Fruit fly (Drosophila melanogaster): ENCODE data around the gene OXA1L.

The OXA1L gene

dm6 chr3L:10856534-10857030 lies 29.7 kb downstream of the OXA1L start:
- no peak for TF ChIP-seq CG14711 (tag; optimal IDR thresholded peaks at IDR 0.05)
- TF ChIP-seq CG5204 (GFP tag; optimal IDR thresholded peaks at IDR 0.05) = no peak
- TF ChIP-seq cic (GFP tag; optimal IDR thresholded peaks at IDR 0.05) = peak; percentile 57
- TF ChIP-seq Crg-1 (GFP tag; optimal IDR thresholded peaks at IDR 0.05) = no peak
- TF ChIP-seq bab1 (GFP tag; optimal IDR thresholded peaks at IDR 0.05) = no peak
- no peak for TF ChIP-seq kay (GFP tag; ENCODE audit: borderline replicate concordance)
- peak; percentile 61 for TF ChIP-seq CG12768 (GFP tag; optimal IDR thresholded peaks at IDR 0.05)
- no peak for TF ChIP-seq cnc (optimal IDR thresholded peaks at IDR 0.05)
- TF ChIP-seq pad (GFP tag; optimal IDR thresholded peaks at IDR 0.05) = peak; percentile 78
- peak; percentile 13 for TF ChIP-seq toe (GFP tag; optimal IDR thresholded peaks at IDR 0.05)
- no peak for TF ChIP-seq CG1620 (GFP tag; optimal IDR thresholded peaks at IDR 0.05)
- no peak for TF ChIP-seq ovo (GFP tag; optimal IDR thresholded peaks at IDR 0.05)
- no peak for TF ChIP-seq CG7101 (tag; optimal IDR thresholded peaks at IDR 0.05)
- TF ChIP-seq Hr96 (GFP tag; optimal IDR thresholded peaks at IDR 0.05) = peak; percentile 28
- no peak for TF ChIP-seq CG7045 (GFP tag; optimal IDR thresholded peaks at IDR 0.05)
- TF ChIP-seq CG33017 (tag; optimal IDR thresholded peaks at IDR 0.05) = peak; percentile 1
- TF ChIP-seq tj (GFP tag; optimal IDR thresholded peaks at IDR 0.05) = peak; percentile 37
- TF ChIP-seq Mnt (GFP tag; optimal IDR thresholded peaks at IDR 0.05) = peak; percentile 19
- no peak for TF ChIP-seq CG11617 (GFP tag; optimal IDR thresholded peaks at IDR 0.05)
- no peak for TF ChIP-seq Clk (GFP tag; optimal IDR thresholded peaks at IDR 0.05)

DNA sequence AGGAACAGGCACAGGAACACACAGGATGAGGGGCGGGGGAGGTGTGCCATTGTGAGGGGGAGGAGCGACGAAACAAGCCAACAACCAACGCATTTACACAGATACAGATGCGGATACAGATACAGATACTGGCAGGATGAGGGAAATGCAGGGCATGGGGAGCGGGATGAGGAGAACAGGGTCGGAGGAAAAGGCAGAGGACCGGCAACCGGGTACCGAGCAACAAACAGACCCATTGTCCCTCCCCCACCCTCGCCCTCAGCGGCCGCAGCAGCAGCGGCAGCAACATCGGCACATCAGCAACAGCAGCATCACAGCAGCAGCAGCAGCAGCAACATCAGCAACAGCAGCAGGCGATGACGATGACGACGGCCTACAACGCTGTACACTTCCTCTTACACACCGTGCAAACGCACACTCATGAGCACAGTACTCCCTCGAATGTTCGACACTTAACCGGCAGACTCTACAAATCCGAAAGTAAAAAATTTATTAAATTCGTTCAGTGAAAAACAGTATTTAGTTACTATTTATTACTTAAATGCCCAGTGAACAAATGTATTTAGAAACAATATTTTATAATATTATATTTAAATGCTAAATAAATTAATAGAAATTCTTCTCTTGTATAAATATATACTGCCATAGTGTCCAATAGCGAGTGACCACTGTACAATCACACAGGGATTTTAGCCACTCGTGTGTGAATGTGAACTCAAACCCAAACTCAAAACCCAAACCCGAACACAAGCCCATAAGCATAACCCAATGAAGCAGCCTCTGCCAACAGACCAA lies 30.7 kb downstream of the OXA1L start:
- no peak for TF ChIP-seq ovo (GFP tag; optimal IDR thresholded peaks at IDR 0.05)
- TF ChIP-seq CG1620 (GFP tag; optimal IDR thresholded peaks at IDR 0.05) = no peak
- no peak for TF ChIP-seq tj (GFP tag; optimal IDR thresholded peaks at IDR 0.05)
- no peak for TF ChIP-seq kay (GFP tag; ENCODE audit: borderline replicate concordance)
- TF ChIP-seq CG11617 (GFP tag; optimal IDR thresholded peaks at IDR 0.05) = peak; percentile 8
- no peak for TF ChIP-seq Hr96 (GFP tag; optimal IDR thresholded peaks at IDR 0.05)
- TF ChIP-seq CG12768 (GFP tag; optimal IDR thresholded peaks at IDR 0.05) = peak; percentile 54
- peak; percentile 52 for TF ChIP-seq CG33017 (tag; optimal IDR thresholded peaks at IDR 0.05)
- peak; percentile 19 for TF ChIP-seq pad (GFP tag; optimal IDR thresholded peaks at IDR 0.05)
- no peak for TF ChIP-seq bab1 (GFP tag; optimal IDR thresholded peaks at IDR 0.05)
- peak; percentile 35 for TF ChIP-seq Clk (GFP tag; optimal IDR thresholded peaks at IDR 0.05)
- no peak for TF ChIP-seq Mnt (GFP tag; optimal IDR thresholded peaks at IDR 0.05)
- no peak for TF ChIP-seq Crg-1 (GFP tag; optimal IDR thresholded peaks at IDR 0.05)
- peak; percentile 9 for TF ChIP-seq CG14711 (tag; optimal IDR thresholded peaks at IDR 0.05)
- TF ChIP-seq toe (GFP tag; optimal IDR thresholded peaks at IDR 0.05) = no peak
- peak; percentile 61 for TF ChIP-seq CG7101 (tag; optimal IDR thresholded peaks at IDR 0.05)
- TF ChIP-seq cnc (optimal IDR thresholded peaks at IDR 0.05) = no peak
- TF ChIP-seq cic (GFP tag; optimal IDR thresholded peaks at IDR 0.05) = no peak
- peak; percentile 60 for TF ChIP-seq CG7045 (GFP tag; optimal IDR thresholded peaks at IDR 0.05)
- TF ChIP-seq CG5204 (GFP tag; optimal IDR thresholded peaks at IDR 0.05) = no peak

DNA sequence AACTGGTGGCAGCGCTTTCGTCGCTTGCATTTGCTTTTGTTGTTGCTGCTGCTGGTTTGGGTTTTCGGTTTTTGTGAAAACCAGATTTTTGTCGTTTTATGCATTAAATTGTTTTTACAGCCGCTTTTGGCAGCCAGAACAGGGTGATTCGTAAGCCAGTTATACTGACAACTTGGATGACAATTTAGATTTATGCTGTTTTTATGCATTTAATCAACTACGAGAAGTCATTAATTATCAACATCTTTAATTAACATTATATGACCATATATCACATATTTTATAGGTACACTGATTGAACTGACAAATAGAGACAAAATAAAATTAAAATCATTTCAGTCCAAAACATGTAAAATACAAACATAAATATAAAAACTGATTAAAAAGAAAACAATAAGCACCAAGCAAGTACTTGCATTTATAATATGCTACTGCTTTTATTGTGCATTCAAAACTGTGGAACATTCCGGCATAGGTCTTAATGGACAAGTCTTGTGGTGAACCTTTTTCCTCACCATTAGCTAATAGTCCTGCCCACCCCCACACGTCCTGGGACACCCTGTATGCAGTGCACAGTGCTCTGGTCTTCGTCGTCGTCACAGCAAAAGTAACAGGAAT lies 31.4 kb downstream of the OXA1L start:
- TF ChIP-seq toe (GFP tag; optimal IDR thresholded peaks at IDR 0.05) (peak; percentile 15), CG5204 (GFP tag; optimal IDR thresholded peaks at IDR 0.05) (peak; percentile 22), CG33017 (tag; optimal IDR thresholded peaks at IDR 0.05) (peak; percentile 21), CG7045 (GFP tag; optimal IDR thresholded peaks at IDR 0.05) (peak; percentile 23), CG14711 (tag; optimal IDR thresholded peaks at IDR 0.05) (no peak), Crg-1 (GFP tag; optimal IDR thresholded peaks at IDR 0.05) (no peak), bab1 (GFP tag; optimal IDR thresholded peaks at IDR 0.05) (no peak), tj (GFP tag; optimal IDR thresholded peaks at IDR 0.05) (no peak), cic (GFP tag; optimal IDR thresholded peaks at IDR 0.05) (no peak), CG1620 (GFP tag; optimal IDR thresholded peaks at IDR 0.05) (no peak), kay (GFP tag; ENCODE audit: borderline replicate concordance) (peak; percentile 52), CG12768 (GFP tag; optimal IDR thresholded peaks at IDR 0.05) (peak; percentile 29), ovo (GFP tag; optimal IDR thresholded peaks at IDR 0.05) (no peak), Clk (GFP tag; optimal IDR thresholded peaks at IDR 0.05) (no peak), CG7101 (tag; optimal IDR thresholded peaks at IDR 0.05) (no peak), Hr96 (GFP tag; optimal IDR thresholded peaks at IDR 0.05) (no peak), cnc (optimal IDR thresholded peaks at IDR 0.05) (no peak), pad (GFP tag; optimal IDR thresholded peaks at IDR 0.05) (no peak), CG11617 (GFP tag; optimal IDR thresholded peaks at IDR 0.05) (peak; percentile 2), Mnt (GFP tag; optimal IDR thresholded peaks at IDR 0.05) (no peak)

DNA sequence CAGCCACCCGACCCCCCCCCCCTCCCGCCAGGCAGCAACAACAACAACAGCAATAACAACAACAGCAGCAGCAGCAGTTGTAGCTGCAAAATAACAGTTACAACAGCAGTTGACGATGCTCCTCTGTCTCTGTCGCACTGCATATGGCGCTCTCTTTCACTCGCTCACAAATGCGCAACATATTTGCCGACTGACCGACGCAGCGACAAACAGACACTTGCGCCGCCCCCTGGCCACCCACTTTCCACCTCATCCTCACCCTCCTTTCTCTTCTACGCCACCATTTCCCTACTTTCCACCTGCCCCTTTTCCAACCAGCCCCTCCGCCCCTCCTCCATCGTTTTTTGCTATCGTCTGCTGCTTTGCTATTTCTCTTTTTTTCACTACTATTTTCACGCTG lies 32.2 kb downstream of the OXA1L start:
- TF ChIP-seq Mnt (GFP tag; optimal IDR thresholded peaks at IDR 0.05) = no peak
- TF ChIP-seq CG14711 (tag; optimal IDR thresholded peaks at IDR 0.05) = no peak
- TF ChIP-seq ovo (GFP tag; optimal IDR thresholded peaks at IDR 0.05) = no peak
- TF ChIP-seq Crg-1 (GFP tag; optimal IDR thresholded peaks at IDR 0.05) = no peak
- no peak for TF ChIP-seq CG12768 (GFP tag; optimal IDR thresholded peaks at IDR 0.05)
- TF ChIP-seq tj (GFP tag; optimal IDR thresholded peaks at IDR 0.05) = peak; percentile 77
- no peak for TF ChIP-seq cic (GFP tag; optimal IDR thresholded peaks at IDR 0.05)

DNA sequence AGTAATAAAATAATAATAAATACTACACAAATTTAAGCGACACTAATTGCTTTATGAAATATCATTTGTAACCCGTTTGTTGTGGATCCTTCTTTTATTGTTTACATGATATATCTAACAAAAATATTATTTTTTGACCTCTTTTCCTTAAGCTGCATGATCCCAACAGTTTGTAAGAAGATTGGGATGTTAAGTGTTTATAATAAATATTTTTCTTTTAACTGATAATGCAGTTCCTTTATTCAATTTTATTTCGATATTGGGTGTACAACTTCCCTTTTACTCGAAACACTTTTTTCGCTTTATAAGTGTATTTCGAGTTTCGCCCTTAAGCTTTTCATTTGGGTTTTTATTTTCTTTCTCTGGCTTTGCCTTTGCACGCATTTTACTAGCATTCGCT lies 32.7 kb downstream of the OXA1L start:
- no peak for TF ChIP-seq ovo (GFP tag; optimal IDR thresholded peaks at IDR 0.05)
- TF ChIP-seq kay (GFP tag; ENCODE audit: borderline replicate concordance) = no peak
- no peak for TF ChIP-seq CG1620 (GFP tag; optimal IDR thresholded peaks at IDR 0.05)
- TF ChIP-seq Hr96 (GFP tag; optimal IDR thresholded peaks at IDR 0.05) = no peak
- no peak for TF ChIP-seq CG12768 (GFP tag; optimal IDR thresholded peaks at IDR 0.05)
- no peak for TF ChIP-seq pad (GFP tag; optimal IDR thresholded peaks at IDR 0.05)
- no peak for TF ChIP-seq bab1 (GFP tag; optimal IDR thresholded peaks at IDR 0.05)
- no peak for TF ChIP-seq Mnt (GFP tag; optimal IDR thresholded peaks at IDR 0.05)
- TF ChIP-seq Crg-1 (GFP tag; optimal IDR thresholded peaks at IDR 0.05) = no peak
- no peak for TF ChIP-seq CG14711 (tag; optimal IDR thresholded peaks at IDR 0.05)
- no peak for TF ChIP-seq toe (GFP tag; optimal IDR thresholded peaks at IDR 0.05)
- TF ChIP-seq CG7101 (tag; optimal IDR thresholded peaks at IDR 0.05) = no peak
- no peak for TF ChIP-seq tj (GFP tag; optimal IDR thresholded peaks at IDR 0.05)
- TF ChIP-seq CG11617 (GFP tag; optimal IDR thresholded peaks at IDR 0.05) = no peak
- no peak for TF ChIP-seq cic (GFP tag; optimal IDR thresholded peaks at IDR 0.05)
- TF ChIP-seq CG33017 (tag; optimal IDR thresholded peaks at IDR 0.05) = no peak
- TF ChIP-seq CG5204 (GFP tag; optimal IDR thresholded peaks at IDR 0.05) = no peak

Data from whole organism, adult.